Worm (Caenorhabditis elegans): ENCODE measurements around the gene his-40.

ce11 chrX:7326967-7327651 lies 17.2 kb downstream of the his-40 start, which contains the start of gene sng-1:
- peak; percentile 36 for TF ChIP-seq him-1 (tag; optimal IDR thresholded peaks at IDR 0.05)
- TF ChIP-seq W03F9.2 (tag; optimal IDR thresholded peaks at IDR 0.05): no peak

Measured in whole organism, L4/young adult.